Worm (Caenorhabditis elegans) whole organism, L2 larva: ENCODE data around the gene R166.3.

ENCODE experiments used
- C34F6.9 ChIP-seq: fragments of 150-350 bp; optimal IDR thresholded peaks from 2 replicates; lab custom pipeline; 2014; ENCODE audit warnings: missing biosample characterization, missing genetic modification characterization
- R02D3.7 ChIP-seq: fragments of 150-350 bp; optimal IDR thresholded peaks from 2 replicates; lab custom pipeline; 2014; ENCODE audit warnings: missing biosample characterization, missing genetic modification characterization
- Y55F3AM.14 ChIP-seq: fragments of 200-800 bp; sonication (Bioruptor generic); optimal IDR thresholded peaks from 2 replicates; lab custom pipeline; 2018; ENCODE audit warnings: mild to moderate bottlenecking, missing genetic modification characterization, missing compliant biosample characterization
- ama-1 ChIP-seq: fragments of 150-350 bp; optimal IDR thresholded peaks from 2 replicates; lab custom pipeline; 2018; ENCODE audit warnings: inconsistent platforms
- ceh-16 ChIP-seq: fragments of 150-350 bp; optimal IDR thresholded peaks from 2 replicates; lab custom pipeline; 2014; ENCODE audit warnings: missing biosample characterization, missing genetic modification characterization
- crh-2 ChIP-seq: sonication (generic microtip); optimal IDR thresholded peaks from 2 replicates; lab custom pipeline; 2017; ENCODE audit warnings: missing biosample characterization, missing genetic modification characterization
- dmd-4 ChIP-seq: sonication (generic microtip); optimal IDR thresholded peaks from 2 replicates; lab custom pipeline; 2017; ENCODE audit warnings: missing biosample characterization, missing genetic modification characterization
- elt-1 ChIP-seq: fragments of 150-350 bp; optimal IDR thresholded peaks from 2 replicates; lab custom pipeline; 2014; ENCODE audit warnings: missing biosample characterization, missing genetic modification characterization
- fos-1 ChIP-seq: fragments of 150-350 bp; optimal IDR thresholded peaks from 2 replicates; lab custom pipeline; 2014; ENCODE audit warnings: missing biosample characterization, missing genetic modification characterization
- gmeb-1 ChIP-seq: fragments of 150-350 bp; optimal IDR thresholded peaks from 2 replicates; lab custom pipeline; 2014; ENCODE audit warnings: missing biosample characterization, missing genetic modification characterization
- lin-11 ChIP-seq: fragments of 150-350 bp; sonication (generic microtip); optimal IDR thresholded peaks from 2 replicates; lab custom pipeline; 2014; ENCODE audit warnings: missing biosample characterization, missing genetic modification characterization, inconsistent platforms, mixed read lengths
- lsy-2 ChIP-seq, 2 experiments: fragments of 150-350 bp in 1 of 2; sonication (generic microtip) in 1 of 2; optimal IDR thresholded peaks; 2 replicates each; lab custom pipeline; 2014 to 2017; ENCODE audit warnings: missing biosample characterization in 2 of 2, missing genetic modification characterization in 2 of 2
- mab-5 ChIP-seq: fragments of 150-350 bp; optimal IDR thresholded peaks from 2 replicates; lab custom pipeline; 2014; ENCODE audit warnings: missing biosample characterization, missing genetic modification characterization
- mdl-1 ChIP-seq, 2 experiments: fragments of 150-350 bp in 1 of 2; sonication (generic microtip) in 1 of 2; optimal IDR thresholded peaks; 2 replicates each; lab custom pipeline; 2017; ENCODE audit warnings: missing biosample characterization in 2 of 2, missing genetic modification characterization in 2 of 2
- nhr-11 ChIP-seq: fragments of 150-350 bp; optimal IDR thresholded peaks from 2 replicates; lab custom pipeline; 2014; ENCODE audit warnings: missing biosample characterization, missing genetic modification characterization
- nhr-12 ChIP-seq: fragments of 150-350 bp; optimal IDR thresholded peaks from 2 replicates; lab custom pipeline; 2014; ENCODE audit warnings: missing biosample characterization, missing genetic modification characterization
- nhr-129 ChIP-seq: fragments of 150-350 bp; optimal IDR thresholded peaks from 2 replicates; lab custom pipeline; 2014; ENCODE audit warnings: missing biosample characterization, missing genetic modification characterization
- nhr-21 ChIP-seq: fragments of 150-350 bp; optimal IDR thresholded peaks from 2 replicates; lab custom pipeline; 2014; ENCODE audit warnings: missing biosample characterization, missing genetic modification characterization
- nhr-237 ChIP-seq: fragments of 150-350 bp; optimal IDR thresholded peaks from 2 replicates; lab custom pipeline; 2014; ENCODE audit warnings: missing biosample characterization, missing genetic modification characterization
- nhr-25 ChIP-seq: fragments of 150-350 bp; sonication (generic microtip); optimal IDR thresholded peaks from 3 replicates; lab custom pipeline; 2014; ENCODE audit warnings: missing biosample characterization, missing genetic modification characterization
- nhr-6 ChIP-seq: fragments of 150-350 bp; optimal IDR thresholded peaks from 2 replicates; lab custom pipeline; 2014; ENCODE audit warnings: missing biosample characterization, missing genetic modification characterization
- peb-1 ChIP-seq: fragments of 150-350 bp; optimal IDR thresholded peaks from 2 replicates; lab custom pipeline; 2014; ENCODE audit warnings: missing biosample characterization, missing genetic modification characterization
- sem-4 ChIP-seq: fragments of 150-350 bp; optimal IDR thresholded peaks from 2 replicates; lab custom pipeline; 2014; ENCODE audit warnings: missing biosample characterization, missing genetic modification reagents, missing genetic modification characterization
- sma-3 ChIP-seq: sonication (generic microtip); optimal IDR thresholded peaks from 2 replicates; lab custom pipeline; 2016; ENCODE audit warnings: missing genetic modification reagents, missing genetic modification characterization, missing compliant biosample characterization
- sma-9 ChIP-seq, 2 experiments: fragments of 150-350 bp in 1 of 2; sonication (generic microtip) in 1 of 2; optimal IDR thresholded peaks; 2 replicates each; lab custom pipeline; 2014 to 2016; ENCODE audit warnings: missing genetic modification characterization in 2 of 2, mild to moderate bottlenecking in 1 of 2, missing biosample characterization in 1 of 2, missing compliant biosample characterization in 1 of 2, missing genetic modification reagents in 1 of 2, moderate library complexity in 1 of 2
- snpc-4 ChIP-seq: fragments of 150-350 bp; optimal IDR thresholded peaks from 2 replicates; lab custom pipeline; 2014; ENCODE audit warnings: missing biosample characterization, missing genetic modification characterization
- unc-39 ChIP-seq: fragments of 150-350 bp; optimal IDR thresholded peaks from 2 replicates; lab custom pipeline; 2014; ENCODE audit warnings: missing biosample characterization, missing genetic modification characterization
- unc-55 ChIP-seq: fragments of 150-350 bp; sonication (generic microtip); optimal IDR thresholded peaks from 3 replicates; lab custom pipeline; 2014; ENCODE audit warnings: missing biosample characterization, missing genetic modification reagents, missing genetic modification characterization
- unc-62 ChIP-seq: fragments of 150-350 bp; optimal IDR thresholded peaks from 2 replicates; lab custom pipeline; 2014; ENCODE audit warnings: missing biosample characterization, missing genetic modification reagents, missing genetic modification characterization
- ztf-4 ChIP-seq: fragments of 150-350 bp; optimal IDR thresholded peaks from 2 replicates; lab custom pipeline; 2014; ENCODE audit warnings: missing biosample characterization, missing genetic modification characterization

Gene R166.3

ce11 chrII:10548778-10549671 is 9.9 kb upstream of the R166.3 start (continued):
- peak; percentile 91 for TF ChIP-seq sem-4 (tag; lab: Kevin White, UChicago)
- TF ChIP-seq mdl-1 (tag; optimal IDR thresholded peaks at IDR 0.05; lab: Kevin White, UChicago) = peak; percentile 93
- TF ChIP-seq nhr-11 (tag; lab: Kevin White, UChicago) = peak; percentile 40
- TF ChIP-seq ceh-16 = peak; percentile 80
- peak; percentile 95 for TF ChIP-seq ama-1 (lab: Kevin White, UChicago)
- peak; percentile 64 for TF ChIP-seq gmeb-1 (tag; lab: Kevin White, UChicago)
- peak; percentile 71 for TF ChIP-seq crh-2
- TF ChIP-seq unc-55 (GFP tag; lab: Kevin White, UChicago) = peak; percentile 84
- TF ChIP-seq R02D3.7 (tag; lab: Kevin White, UChicago) = no peak
- TF ChIP-seq nhr-129 (tag; lab: Kevin White, UChicago) = peak; percentile 92
- TF ChIP-seq, all 48 proteins: peak for 28

- TF ChIP-seq nhr-25 (no peak), snpc-4 (tag; lab: Kevin White, UChicago) (no peak), sma-9 (GFP tag; optimal IDR thresholded peaks at IDR 0.05; lab: Kevin White, UChicago) (peak; percentile 16), sma-9 (tag; optimal IDR thresholded peaks at IDR 0.05; lab: Kevin White, UChicago) (no peak), gmeb-1 (tag; lab: Kevin White, UChicago) (peak; percentile 12), lin-11 (tag; lab: Kevin White, UChicago) (peak; percentile 23), ama-1 (lab: Kevin White, UChicago) (peak; percentile 86), nhr-237 (tag; lab: Kevin White, UChicago) (no peak), sem-4 (tag; lab: Kevin White, UChicago) (no peak), R02D3.7 (tag; lab: Kevin White, UChicago) (no peak), unc-55 (GFP tag; lab: Kevin White, UChicago) (peak; percentile 6), peb-1 (no peak), dmd-4 (no peak), C34F6.9 (tag; lab: Kevin White, UChicago) (peak; percentile 7), nhr-129 (tag; lab: Kevin White, UChicago) (peak; percentile 79), fos-1 (tag; lab: Kevin White, UChicago) (no peak)
Observed at ce11 chrII:10547803-10548693, 8.9 kb upstream of the R166.3 start.

DNA sequence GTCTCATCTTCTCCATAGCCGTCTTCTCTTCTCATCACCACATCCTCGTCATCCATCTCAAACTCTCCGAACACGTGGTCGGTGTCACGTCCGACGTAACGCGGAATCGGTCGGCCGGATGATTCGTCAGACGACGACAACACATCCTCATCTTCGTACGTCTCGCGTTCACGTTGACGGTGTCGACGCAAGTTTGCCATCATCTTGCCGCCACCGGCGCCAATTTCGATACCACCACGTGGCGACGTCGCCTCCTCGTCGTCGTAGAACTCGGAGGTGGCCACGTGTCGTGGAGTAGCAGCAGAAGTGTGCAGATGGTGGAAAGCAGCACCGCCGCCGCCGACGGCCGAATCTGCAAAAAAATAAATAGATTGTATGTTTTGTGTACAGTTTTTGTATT is 8.2 kb upstream of the R166.3 start:
- no peak for TF ChIP-seq Y55F3AM.14 (GFP tag; lab: Kevin White, UChicago)
- peak; percentile 0 for TF ChIP-seq nhr-129 (tag; lab: Kevin White, UChicago)
- TF ChIP-seq, all 48 proteins: peak for 1

DNA sequence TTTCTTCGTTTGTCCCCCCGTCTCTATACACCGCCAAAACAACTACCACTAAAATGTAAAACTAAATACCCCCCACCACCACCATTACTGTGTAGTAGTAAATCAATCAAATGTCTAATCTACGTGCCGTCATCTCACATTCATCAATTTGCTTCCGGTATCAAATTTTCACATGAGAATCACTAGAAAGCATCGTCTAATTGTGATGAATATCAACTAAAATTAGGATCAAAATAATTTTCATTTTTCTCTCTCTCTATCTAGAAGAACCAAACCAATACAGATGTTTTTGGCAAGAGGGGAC is 7.6 kb upstream of the R166.3 start:
- TF ChIP-seq ztf-4 (peak; percentile 48), unc-55 (GFP tag; lab: Kevin White, UChicago) (peak; percentile 19), ama-1 (lab: Kevin White, UChicago) (peak; percentile 83), lsy-2 (tag; optimal IDR thresholded peaks at IDR 0.05; lab: Kevin White, UChicago) (peak in 1 of 2 experiments; percentile 43), nhr-11 (tag; lab: Kevin White, UChicago) (no peak), C34F6.9 (tag; lab: Kevin White, UChicago) (peak; percentile 9)

DNA sequence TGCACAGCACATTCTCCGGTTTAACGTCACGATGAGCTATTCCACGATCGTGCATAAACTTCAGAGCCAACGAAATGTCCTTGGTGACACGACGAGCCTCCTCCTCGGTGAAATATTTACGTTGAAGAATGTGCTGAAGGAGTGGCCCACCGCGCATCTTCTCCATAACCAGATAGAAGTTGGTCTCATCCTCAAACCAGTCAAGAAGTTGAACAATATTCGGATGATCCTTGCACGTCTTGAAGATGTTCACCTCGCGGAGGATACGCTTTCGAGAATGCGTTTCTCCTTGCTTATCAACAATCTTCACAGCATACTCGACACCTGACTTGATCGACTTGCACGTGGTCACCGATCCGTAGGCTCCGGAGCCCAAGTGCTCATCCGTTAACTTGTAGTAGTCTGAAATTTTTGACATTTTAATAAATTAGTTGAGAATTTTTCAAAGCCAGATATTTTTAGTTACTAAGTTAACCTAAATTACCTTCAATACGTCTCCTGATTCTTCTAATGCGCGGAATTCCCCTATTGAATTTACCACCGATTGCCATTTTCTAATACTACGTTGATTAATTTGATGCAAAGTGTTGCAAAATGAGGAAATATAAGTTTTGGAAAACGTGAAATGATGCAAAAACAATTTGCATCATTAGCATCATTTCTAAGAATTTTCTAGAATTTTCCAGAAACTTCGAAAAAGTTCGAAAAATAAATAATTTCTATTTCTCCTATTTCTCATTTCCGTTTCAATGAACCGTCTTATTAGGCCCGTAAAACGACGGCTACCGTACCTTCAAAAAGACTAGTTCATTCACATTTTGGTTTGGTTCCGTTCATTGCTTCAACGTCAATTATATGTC is 7.0 kb upstream of the R166.3 start:
- TF ChIP-seq unc-62 (GFP tag; lab: Kevin White, UChicago) = no peak
- no peak for TF ChIP-seq unc-39
- no peak for TF ChIP-seq elt-1
- TF ChIP-seq peb-1 = no peak
- TF ChIP-seq sma-3 (GFP tag; lab: Kevin White, UChicago) = peak; percentile 25
- TF ChIP-seq nhr-129 (tag; lab: Kevin White, UChicago) = peak; percentile 22
- no peak for TF ChIP-seq lsy-2 (tag; optimal IDR thresholded peaks at IDR 0.05; lab: Kevin White, UChicago)
- TF ChIP-seq C34F6.9 (tag; lab: Kevin White, UChicago) = no peak
- no peak for TF ChIP-seq mab-5 (tag; lab: Kevin White, UChicago)
- peak; percentile 20 for TF ChIP-seq Y55F3AM.14 (GFP tag; lab: Kevin White, UChicago)
- no peak for TF ChIP-seq nhr-12
- TF ChIP-seq nhr-21 (tag; lab: Kevin White, UChicago) = peak; percentile 7
- peak; percentile 59 for TF ChIP-seq ztf-4
- TF ChIP-seq mdl-1 (tag; optimal IDR thresholded peaks at IDR 0.05; lab: Kevin White, UChicago) = no peak
- no peak for TF ChIP-seq nhr-6 (tag; lab: Kevin White, UChicago)
